Fruit fly (Drosophila melanogaster) whole organism, embryonic: ENCODE data around the gene Ptpmeg2.
A peak's percentile ranks its signal among the peaks of the same experiment; 100 is the strongest.

Experiments used
- C15 ChIP-seq: fragments of 200-800 bp; sonication (Bioruptor generic); IDR thresholded peaks from 3 replicates; pipeline ENCODE4 v1.3.6; 2022; ENCODE audit warnings: missing biosample characterization, missing genetic modification characterization
- CG1024 ChIP-seq: fragments of 200-800 bp; sonication (Bioruptor generic); IDR thresholded peaks from 2 replicates; pipeline ENCODE4 v1.3.6; 2022; ENCODE audit warnings: missing biosample characterization, missing genetic modification characterization
- CG10366 ChIP-seq: fragments of 200-800 bp; sonication (Bioruptor generic); IDR thresholded peaks from 2 replicates; pipeline ENCODE4 v1.3.6; 2022; ENCODE audit warnings: missing biosample characterization, missing genetic modification characterization
- CG1233 ChIP-seq: fragments of 200-800 bp; sonication (Bioruptor generic); optimal IDR thresholded peaks from 4 replicates; lab custom pipeline; 2018; ENCODE audit warnings: missing biosample characterization, mild to moderate bottlenecking, missing genetic modification characterization
- CG15073 ChIP-seq: fragments of 200-800 bp; sonication (Bioruptor generic); optimal IDR thresholded peaks from 2 replicates; lab custom pipeline; 2016; ENCODE audit warnings: missing biosample characterization, missing genetic modification characterization
- CG15479 ChIP-seq: fragments of 200-800 bp; sonication (Bioruptor generic); optimal IDR thresholded peaks from 3 replicates; lab custom pipeline; 2019; ENCODE audit warnings: missing biosample characterization, mild to moderate bottlenecking, missing genetic modification characterization, moderate library complexity
- CG2129 ChIP-seq: fragments of 200-800 bp; sonication (Bioruptor generic); IDR thresholded peaks from 2 replicates; pipeline ENCODE4 v1.3.6; 2022; ENCODE audit warnings: missing biosample characterization, missing genetic modification characterization; ENCODE audit not compliant: partially characterized antibody
- CG2199 ChIP-seq: fragments of 200-800 bp; sonication (Bioruptor generic); IDR thresholded peaks from 3 replicates; pipeline ENCODE4 v1.3.6; 2022; ENCODE audit warnings: missing biosample characterization, missing genetic modification characterization
- CG2875 ChIP-seq: fragments of 200-800 bp; sonication (Bioruptor generic); optimal IDR thresholded peaks from 2 replicates; lab custom pipeline; 2017; ENCODE audit warnings: missing biosample characterization, mild to moderate bottlenecking, missing genetic modification characterization, missing genetic modification reagents
- CG34224 ChIP-seq: fragments of 200-800 bp; sonication (Bioruptor generic); IDR thresholded peaks from 3 replicates; pipeline ENCODE4 v1.3.6; 2022; ENCODE audit warnings: missing biosample characterization, missing genetic modification characterization; ENCODE audit not compliant: partially characterized antibody
- CG3726 ChIP-seq: fragments of 200-800 bp; sonication (Bioruptor generic); IDR thresholded peaks from 3 replicates; pipeline ENCODE4, ENCODE4 v1.3.6; 2022; ENCODE audit warnings: missing biosample characterization, missing genetic modification characterization
- CG4424 ChIP-seq: fragments of 200-800 bp; sonication (Bioruptor generic); optimal IDR thresholded peaks from 3 replicates; lab custom pipeline; 2016; ENCODE audit warnings: missing biosample characterization, missing genetic modification characterization
- CG4617 ChIP-seq: fragments of 200-800 bp; sonication (Bioruptor generic); optimal IDR thresholded peaks from 3 replicates; lab custom pipeline; 2016; ENCODE audit warnings: missing biosample characterization, missing genetic modification characterization, borderline replicate concordance
- CG4854 ChIP-seq: fragments of 200-800 bp; sonication (Bioruptor generic); optimal IDR thresholded peaks from 2 replicates; lab custom pipeline; 2016; ENCODE audit warnings: missing biosample characterization, missing genetic modification characterization, inconsistent platforms
- CG6683 ChIP-seq: fragments of 200-800 bp; sonication (Bioruptor generic); optimal IDR thresholded peaks from 2 replicates; lab custom pipeline; 2017; ENCODE audit warnings: missing biosample characterization, mild to moderate bottlenecking, missing genetic modification characterization, missing genetic modification reagents
- CG6791 ChIP-seq: fragments of 200-800 bp; sonication (Bioruptor generic); IDR thresholded peaks from 3 replicates; pipeline ENCODE4 v1.3.6; 2022; ENCODE audit warnings: missing biosample characterization, missing genetic modification characterization; ENCODE audit not compliant: partially characterized antibody
- CG7372 ChIP-seq: fragments of 200-800 bp; sonication (Bioruptor generic); IDR thresholded peaks from 2 replicates; pipeline ENCODE4 v1.3.6; 2022; ENCODE audit warnings: missing biosample characterization, missing genetic modification characterization
- CG7745 ChIP-seq: fragments of 200-800 bp; sonication (Bioruptor generic); optimal IDR thresholded peaks from 2 replicates; lab custom pipeline; 2018; ENCODE audit warnings: missing biosample characterization, mild to moderate bottlenecking, missing genetic modification characterization, moderate library complexity
- CG7839 ChIP-seq: fragments of 200-800 bp; sonication (Bioruptor generic); optimal IDR thresholded peaks from 3 replicates; lab custom pipeline; 2018; ENCODE audit warnings: missing biosample characterization, mild to moderate bottlenecking, missing genetic modification characterization, moderate library complexity
- CG9215 ChIP-seq: fragments of 200-800 bp; sonication (Bioruptor generic); IDR thresholded peaks from 2 replicates; pipeline ENCODE4 v1.3.6; 2022; ENCODE audit warnings: missing biosample characterization, missing genetic modification characterization
- Chrac-16 ChIP-seq: fragments of 200-800 bp; sonication (Bioruptor generic); optimal IDR thresholded peaks from 3 replicates; lab custom pipeline; 2016; ENCODE audit warnings: missing biosample characterization, missing genetic modification characterization
- Dfd ChIP-seq, 2 experiments: fragments of >200 bp; optimal IDR thresholded peaks; 2 replicates each; lab custom pipeline; 2017; ENCODE audit warnings: missing biosample characterization in 2 of 2, missing genetic modification characterization in 2 of 2
- Dip3 ChIP-seq: fragments of 200-800 bp; sonication (Bioruptor generic); optimal IDR thresholded peaks from 3 replicates; lab custom pipeline; 2016; ENCODE audit warnings: missing biosample characterization, missing genetic modification characterization
- Dll ChIP-seq: fragments of 200-800 bp; sonication (Bioruptor generic); IDR thresholded peaks from 4 replicates; pipeline ENCODE4 v1.3.6; 2022; ENCODE audit warnings: missing biosample characterization, missing genetic modification characterization; ENCODE audit not compliant: partially characterized antibody
- ERR ChIP-seq: fragments of 200-800 bp; sonication (Bioruptor generic); optimal IDR thresholded peaks from 2 replicates; lab custom pipeline; 2016; ENCODE audit warnings: missing biosample characterization, missing genetic modification characterization
- HLH4C ChIP-seq: fragments of 200-800 bp; sonication (Bioruptor generic); IDR thresholded peaks from 3 replicates; pipeline ENCODE4 v1.3.6; 2022; ENCODE audit warnings: missing biosample characterization, missing genetic modification characterization; ENCODE audit not compliant: partially characterized antibody
- Hr3 ChIP-seq: fragments of 200-800 bp; sonication (Bioruptor generic); optimal IDR thresholded peaks from 3 replicates; lab custom pipeline; 2016; ENCODE audit warnings: missing biosample characterization, missing genetic modification characterization
- Hr39 ChIP-seq: fragments of >200 bp; optimal IDR thresholded peaks from 2 replicates; lab custom pipeline; 2017
- Hr51 ChIP-seq, 2 experiments: fragments of 200-800 bp; sonication (Bioruptor generic); optimal IDR thresholded peaks; 2 replicates in 1 of 2; 3 replicates in 1 of 2; lab custom pipeline; 2016 to 2018; ENCODE audit warnings: missing biosample characterization in 2 of 2, missing genetic modification characterization in 2 of 2, mild to moderate bottlenecking in 1 of 2, moderate library complexity in 1 of 2
- Mad ChIP-seq: fragments of 200-800 bp; sonication (Bioruptor generic); optimal IDR thresholded peaks from 2 replicates; lab custom pipeline; 2016; ENCODE audit warnings: missing biosample characterization, missing genetic modification characterization
- Pdp1 ChIP-seq, 2 experiments: fragments of 200-800 bp; sonication (Bioruptor generic); optimal IDR thresholded peaks; 3 replicates each; lab custom pipeline; 2016; ENCODE audit warnings: missing biosample characterization in 2 of 2, missing genetic modification characterization in 2 of 2, mild to moderate bottlenecking in 1 of 2, moderate library complexity in 1 of 2
- Tbp ChIP-seq: fragments of >200 bp; optimal IDR thresholded peaks from 2 replicates; lab custom pipeline; 2018; ENCODE audit warnings: missing biosample characterization, missing genetic modification characterization
- YL-1 ChIP-seq: fragments of 200-800 bp; sonication (Bioruptor generic); optimal IDR thresholded peaks from 3 replicates; lab custom pipeline; 2017; ENCODE audit warnings: missing biosample characterization, mild to moderate bottlenecking, missing genetic modification characterization
- ac ChIP-seq: fragments of 200-800 bp; sonication (Bioruptor generic); optimal IDR thresholded peaks from 3 replicates; lab custom pipeline; 2017; ENCODE audit warnings: missing biosample characterization, mild to moderate bottlenecking, missing genetic modification characterization
- chinmo ChIP-seq: fragments of 200-800 bp; sonication (Bioruptor generic); IDR thresholded peaks from 4 replicates; pipeline ENCODE4 v1.3.6; 2022; ENCODE audit warnings: missing biosample characterization, missing genetic modification characterization; ENCODE audit not compliant: partially characterized antibody
- da ChIP-seq: fragments of 200-800 bp; sonication (Bioruptor generic); optimal IDR thresholded peaks from 2 replicates; lab custom pipeline; 2016; ENCODE audit warnings: missing biosample characterization, missing genetic modification characterization
- ftz-f1 ChIP-seq: fragments of 200-800 bp; sonication (Bioruptor generic); optimal IDR thresholded peaks from 2 replicates; lab custom pipeline; 2016; ENCODE audit warnings: missing biosample characterization, missing genetic modification characterization
- ham ChIP-seq: fragments of 200-800 bp; sonication (Bioruptor generic); IDR thresholded peaks from 2 replicates; pipeline ENCODE4 v1.3.6; 2022; ENCODE audit warnings: missing biosample characterization, missing genetic modification characterization
- hb ChIP-seq: fragments of 200-800 bp; sonication (Bioruptor generic); IDR thresholded peaks from 3 replicates; pipeline ENCODE4 v1.3.6; 2022; ENCODE audit warnings: missing biosample characterization, missing genetic modification characterization; ENCODE audit not compliant: partially characterized antibody
- jigr1 ChIP-seq: fragments of 200-800 bp; sonication (Bioruptor generic); IDR thresholded peaks from 3 replicates; pipeline ENCODE4 v1.3.6; 2022; ENCODE audit warnings: missing biosample characterization, missing genetic modification characterization
- lab ChIP-seq: fragments of 200-800 bp; sonication (Bioruptor generic); optimal IDR thresholded peaks from 3 replicates; lab custom pipeline; 2017; ENCODE audit warnings: missing biosample characterization, missing genetic modification characterization, mild to moderate bottlenecking, moderate library complexity, missing genetic modification reagents
- p53 ChIP-seq: fragments of 200-800 bp; sonication (Bioruptor generic); optimal IDR thresholded peaks from 2 replicates; lab custom pipeline; 2016; ENCODE audit warnings: missing biosample characterization, missing genetic modification characterization
- pnt ChIP-seq: fragments of 200-800 bp; sonication (Bioruptor generic); optimal IDR thresholded peaks from 3 replicates; lab custom pipeline; 2016; ENCODE audit warnings: missing biosample characterization, missing genetic modification characterization
- psq ChIP-seq: fragments of 200-800 bp; sonication (Bioruptor generic); optimal IDR thresholded peaks from 2 replicates; lab custom pipeline; 2017; ENCODE audit warnings: missing biosample characterization, missing genetic modification characterization
- sisA ChIP-seq: fragments of 200-800 bp; sonication (Bioruptor generic); IDR thresholded peaks from 2 replicates; pipeline ENCODE4 v1.3.6; 2022; ENCODE audit warnings: missing biosample characterization, missing genetic modification characterization
- ssp ChIP-seq: fragments of 200-800 bp; sonication (Bioruptor generic); IDR thresholded peaks from 2 replicates; pipeline ENCODE4 v1.3.6; 2022; ENCODE audit warnings: missing biosample characterization, missing genetic modification characterization
- stc ChIP-seq: fragments of 200-800 bp; sonication (Bioruptor generic); IDR thresholded peaks from 2 replicates; pipeline ENCODE4 v1.3.6; 2022; ENCODE audit warnings: missing biosample characterization, missing genetic modification characterization
- vvl ChIP-seq: fragments of 200-800 bp; sonication (Bioruptor generic); IDR thresholded peaks from 2 replicates; pipeline ENCODE4 v1.3.6; 2022; ENCODE audit warnings: missing biosample characterization, missing genetic modification characterization
- yki ChIP-seq: fragments of >200 bp; optimal IDR thresholded peaks from 3 replicates; lab custom pipeline; 2018

Ptpmeg2 gene

DNA sequence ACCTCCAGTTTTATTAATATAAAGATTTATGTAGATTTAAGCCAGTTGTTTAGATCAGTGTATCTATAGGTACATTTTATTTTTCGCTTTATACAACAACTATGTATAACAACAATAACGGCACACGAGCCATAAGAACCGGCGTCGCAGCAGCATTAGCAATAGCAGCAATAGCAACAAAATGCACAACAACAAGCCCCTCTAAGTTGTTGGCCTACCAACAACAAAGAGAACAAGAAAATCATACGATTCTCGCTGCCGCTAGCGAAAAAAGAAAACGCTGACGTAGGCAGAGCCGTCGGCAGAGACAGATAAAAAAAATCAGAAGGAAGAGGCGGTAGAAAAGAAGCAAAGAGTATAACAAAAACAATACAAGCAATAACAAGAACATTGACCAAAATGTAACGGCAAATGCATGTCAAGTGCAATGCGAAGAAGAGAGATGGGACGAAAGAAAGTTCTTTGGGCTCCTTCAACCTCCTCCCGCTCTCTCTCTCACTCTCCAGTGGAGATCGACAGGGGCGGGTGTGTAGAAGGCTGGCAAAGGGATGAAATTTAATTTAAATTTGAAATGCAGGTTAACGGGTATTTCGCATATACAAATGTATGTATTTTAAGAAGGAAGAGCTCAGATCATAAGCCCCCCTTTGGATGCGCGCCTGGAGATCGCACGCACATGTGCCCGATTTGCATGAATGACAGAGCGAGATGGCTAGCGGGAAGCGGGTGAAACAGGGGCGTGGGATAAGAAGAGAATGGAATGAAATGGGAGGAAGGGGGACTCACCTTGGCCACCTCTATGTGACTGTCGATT is 80.0 kb downstream of the Ptpmeg2 start (continued):
- TF ChIP-seq ac (GFP tag; lab: Kevin White, UChicago): peak; percentile 93
- no peak for TF ChIP-seq CG6791 (GFP tag; lab: Robert Waterston, UW)
- no peak for TF ChIP-seq CG15479
- peak; percentile 98 for TF ChIP-seq stc (GFP tag; lab: Robert Waterston, UW)
- peak; percentile 95 to 98 for TF ChIP-seq Hr51 (GFP tag; optimal IDR thresholded peaks at IDR 0.05; lab: Kevin White, UChicago)
- TF ChIP-seq CG2199: peak; percentile 98
- no peak for TF ChIP-seq yki (lab: Kevin White, UChicago)
- peak; percentile 99 for TF ChIP-seq CG2875
- TF ChIP-seq da (GFP tag; lab: Kevin White, UChicago): peak; percentile 97
- peak; percentile 98 for TF ChIP-seq CG4424 (GFP tag; lab: Kevin White, UChicago)
- peak; percentile 99 for TF ChIP-seq Hr3 (GFP tag; lab: Kevin White, UChicago)
- TF ChIP-seq CG34224 (GFP tag; lab: Robert Waterston, UW): no peak
- TF ChIP-seq CG3726 (GFP tag; lab: Robert Waterston, UW): peak; percentile 98
- TF ChIP-seq HLH4C: no peak
- TF ChIP-seq CG1024: peak; percentile 96
- TF ChIP-seq CG9215: peak; percentile 97
- peak; percentile 72 for TF ChIP-seq YL-1
- TF ChIP-seq CG4617 (GFP tag; lab: Kevin White, UChicago): peak; percentile 98
- peak; percentile 90; the same call in 2 of the 4 replicates for TF ChIP-seq chinmo
- peak; percentile 96 for TF ChIP-seq CG4854 (GFP tag; lab: Kevin White, UChicago)
- no peak for TF ChIP-seq Dll (GFP tag; lab: Robert Waterston, UW)
- TF ChIP-seq hb (GFP tag; lab: Robert Waterston, UW): no peak
- TF ChIP-seq Pdp1 (GFP tag; optimal IDR thresholded peaks at IDR 0.05; lab: Kevin White, UChicago): peak; percentile 97 to 99
- peak; percentile 99 for TF ChIP-seq sisA (GFP tag; lab: Robert Waterston, UW)
- peak; percentile 94 for TF ChIP-seq ssp (GFP tag; lab: Robert Waterston, UW)
- TF ChIP-seq Hr39: no peak
- TF ChIP-seq ftz-f1 (GFP tag; lab: Kevin White, UChicago): peak; percentile 89
- TF ChIP-seq Dfd (GFP tag; optimal IDR thresholded peaks at IDR 0.05; lab: Kevin White, UChicago): no peak
- TF ChIP-seq C15 (GFP tag; lab: Robert Waterston, UW): peak; percentile 96
- TF ChIP-seq psq (GFP tag; lab: Kevin White, UChicago): peak; percentile 95
- TF ChIP-seq ERR (GFP tag; lab: Kevin White, UChicago): peak; percentile 95
- no peak for TF ChIP-seq Tbp (GFP tag; lab: Kevin White, UChicago)
- peak; percentile 99 for TF ChIP-seq lab
- peak; percentile 97 for TF ChIP-seq CG1233 (GFP tag; lab: Kevin White, UChicago)
- TF ChIP-seq pnt: peak; percentile 99
- peak; percentile 91 for TF ChIP-seq CG7745
- TF ChIP-seq CG10366 (GFP tag; lab: Robert Waterston, UW): peak; percentile 99
- peak; percentile 91 for TF ChIP-seq CG6683
- peak; percentile 95 for TF ChIP-seq p53 (GFP tag; lab: Kevin White, UChicago)
- TF ChIP-seq Dip3 (GFP tag; lab: Kevin White, UChicago): peak; percentile 98
- peak; percentile 97 for TF ChIP-seq jigr1 (GFP tag; lab: Robert Waterston, UW)
- TF ChIP-seq vvl (GFP tag; lab: Robert Waterston, UW): peak; percentile 99
- TF ChIP-seq Mad (GFP tag; lab: Kevin White, UChicago): peak; percentile 98
- peak; percentile 98 for TF ChIP-seq CG7839 (tag; lab: Kevin White, UChicago)
- TF ChIP-seq CG2129 (GFP tag; lab: Robert Waterston, UW): no peak
- peak; percentile 97 for TF ChIP-seq CG7372 (GFP tag; lab: Robert Waterston, UW)
- peak; percentile 94 for TF ChIP-seq ham (GFP tag; lab: Robert Waterston, UW)
- peak; percentile 99 for TF ChIP-seq Chrac-16
- TF ChIP-seq CG15073 (GFP tag; lab: Kevin White, UChicago): peak; percentile 89
